In the genomic region with DNA sequence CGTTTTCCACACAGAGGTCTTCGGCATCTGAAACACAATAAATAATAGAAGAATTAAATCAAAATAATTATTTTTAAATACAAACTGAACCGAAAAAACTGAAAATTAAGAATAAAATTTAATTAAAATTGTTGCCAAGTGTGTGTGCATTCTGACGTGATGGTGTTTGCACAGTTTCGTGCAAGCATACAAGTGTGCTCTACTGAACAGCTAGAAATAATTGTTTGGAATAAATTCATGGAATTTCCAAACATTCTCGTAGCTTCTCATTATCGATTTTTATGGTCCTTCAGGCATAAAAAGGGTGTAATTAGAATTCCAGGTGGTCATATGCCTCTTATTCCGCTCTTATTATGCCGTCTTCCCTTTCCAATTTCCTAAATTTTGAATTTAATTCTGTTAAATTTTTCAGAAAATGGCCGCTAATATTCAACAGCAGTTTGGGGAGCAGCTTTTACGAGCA, we compare ENCODE assay signal across 2 worm cellular contexts.
TF ChIP-seq lines count a peak whose summit lies in the region.

mrps-17 (minus strand) TSS at position 33 of the 463 bp plus-strand sequence.
txdc-9 (plus strand) TSS at position 413 of the 463 bp plus-strand sequence.

TF ChIP-seq in whole organism, L2 larva, 48 proteins besides CTCF, POLR2A, EP300 and RAD21 (continued from another document):
- TF ChIP-seq crh-2 (tag; optimal IDR thresholded peaks at IDR 0.05; lab: Kevin White, UChicago) (peak; percentile 89), egl-27 (tag; optimal IDR thresholded peaks at IDR 0.05; lab: Kevin White, UChicago) (peak; percentile 13), ztf-4 (tag; optimal IDR thresholded peaks at IDR 0.05; lab: Kevin White, UChicago) (peak; percentile 38), lsy-2 (tag; optimal IDR thresholded peaks at IDR 0.05; lab: Kevin White, UChicago) (peak; percentile 67 to 90), lin-11 (tag; optimal IDR thresholded peaks at IDR 0.05; lab: Kevin White, UChicago) (peak; percentile 37), sma-3 (GFP tag; optimal IDR thresholded peaks at IDR 0.05; lab: Kevin White, UChicago) (peak; percentile 65), zag-1 (tag; optimal IDR thresholded peaks at IDR 0.05; lab: Kevin White, UChicago) (peak; percentile 31), sem-4 (tag; optimal IDR thresholded peaks at IDR 0.05; lab: Kevin White, UChicago) (peak; percentile 83), fos-1 (tag; optimal IDR thresholded peaks at IDR 0.05; lab: Kevin White, UChicago) (peak; percentile 60), gmeb-1 (tag; optimal IDR thresholded peaks at IDR 0.05; lab: Kevin White, UChicago) (peak; percentile 71), ama-1 (optimal IDR thresholded peaks at IDR 0.05; lab: Kevin White, UChicago) (no peak), nhr-129 (tag; optimal IDR thresholded peaks at IDR 0.05; lab: Kevin White, UChicago) (peak; percentile 74)
TF ChIP-seq in whole organism, L2 larva: peak in this region for 20.

TF ChIP-seq in whole organism, L4 larva, 104 proteins besides CTCF, POLR2A, EP300 and RAD21 (continued from another document):
- TF ChIP-seq nhr-6 (tag; optimal IDR thresholded peaks at IDR 0.05; lab: Kevin White, UChicago) (peak; percentile 84), dmd-6 (GFP tag; IDR thresholded peaks at IDR 0.05; lab: Robert Waterston, UW) (peak; percentile 8; the same call in 1 of the 2 replicates), F37D6.2 (tag; optimal IDR thresholded peaks at IDR 0.05; lab: Kevin White, UChicago) (peak; percentile 21), daf-16 (GFP tag; optimal IDR thresholded peaks at IDR 0.05; lab: Kevin White, UChicago) (no peak), daf-16 (tag; optimal IDR thresholded peaks at IDR 0.05; lab: Kevin White, UChicago) (no peak)
TF ChIP-seq in whole organism, L4 larva: peak in this region for 19.
